Fruit fly (Drosophila melanogaster) whole organism: ENCODE measurements around the gene Lsp1gamma.

ENCODE experiments used
- CG8478 ChIP-seq: fragments of >200 bp; optimal IDR thresholded peaks from 2 replicates; lab custom pipeline; 2018; ENCODE audit warnings: inconsistent platforms
- Dll ChIP-seq: fragments of >200 bp; optimal IDR thresholded peaks from 2 replicates; lab custom pipeline; 2017
- EcR ChIP-seq, 2 experiments: fragments of >200 bp; optimal IDR thresholded peaks; 2 replicates each; lab custom pipeline; 2017; ENCODE audit warnings: missing biosample characterization in 2 of 2, missing genetic modification characterization in 2 of 2, missing genetic modification reagents in 2 of 2
- pan ChIP-seq: fragments of >200 bp; optimal IDR thresholded peaks from 2 replicates; lab custom pipeline; 2017
- psq ChIP-seq: fragments of >200 bp; optimal IDR thresholded peaks from 2 replicates; lab custom pipeline; 2017
- usp ChIP-seq: fragments of >200 bp; optimal IDR thresholded peaks from 2 replicates; lab custom pipeline; 2017; ENCODE audit warnings: missing biosample characterization, missing genetic modification characterization, mixed read lengths

The Lsp1gamma gene

dm6 chr3L:50834-51233 lies 15.4 kb upstream of the Lsp1gamma start:
- TF ChIP-seq CG8478 (lab: Kevin White, UChicago) (no peak), psq (lab: Kevin White, UChicago) (no peak), pan (lab: Kevin White, UChicago) (no peak), EcR (GFP tag; optimal IDR thresholded peaks at IDR 0.05; lab: Kevin White, UChicago) (no peak), usp (GFP tag; lab: Kevin White, UChicago) (no peak), Dll (lab: Kevin White, UChicago) (no peak)

DNA sequence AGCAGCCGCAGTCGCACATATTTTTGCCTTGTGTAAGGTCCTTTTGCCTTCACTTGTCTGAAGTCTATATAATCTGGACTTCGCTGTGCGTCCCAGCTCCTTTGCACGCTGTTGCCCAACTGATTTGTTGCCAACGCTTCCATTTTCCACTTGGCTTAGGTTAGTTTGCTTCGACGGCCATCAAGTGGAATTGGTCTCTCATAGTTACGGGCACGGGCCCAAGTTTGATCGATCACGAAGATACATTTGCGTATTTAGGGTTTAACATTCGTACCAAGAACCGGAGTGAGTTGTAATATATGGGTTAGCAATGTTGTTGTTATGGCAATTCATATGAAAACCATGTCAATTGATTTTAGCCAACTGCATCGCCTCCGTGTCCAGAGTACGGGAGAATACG lies 11.6 kb upstream of the Lsp1gamma start, which contains the start of gene CG43149:
CG43149 (minus strand) TSS at position 101 of the 400 bp plus-strand sequence.
- no peak for TF ChIP-seq psq (lab: Kevin White, UChicago)
- TF ChIP-seq pan (lab: Kevin White, UChicago), result no peak
- no peak for TF ChIP-seq CG8478 (lab: Kevin White, UChicago)
- TF ChIP-seq EcR (GFP tag; optimal IDR thresholded peaks at IDR 0.05; lab: Kevin White, UChicago), result no peak
- no peak for TF ChIP-seq usp (GFP tag; lab: Kevin White, UChicago)
- no peak for TF ChIP-seq Dll (lab: Kevin White, UChicago)

dm6 chr3L:56532-56931 lies 9.7 kb upstream of the Lsp1gamma start:
- TF ChIP-seq Dll (lab: Kevin White, UChicago), result no peak

dm6 chr3L:57638-58037 lies 8.6 kb upstream of the Lsp1gamma start:
- no peak for TF ChIP-seq CG8478 (lab: Kevin White, UChicago)
- TF ChIP-seq EcR (GFP tag; optimal IDR thresholded peaks at IDR 0.05; lab: Kevin White, UChicago), result peak in 1 of 2 experiments; percentile 4

- TF ChIP-seq pan (lab: Kevin White, UChicago) (no peak), usp (GFP tag; lab: Kevin White, UChicago) (no peak), psq (lab: Kevin White, UChicago) (no peak), CG8478 (lab: Kevin White, UChicago) (no peak), Dll (lab: Kevin White, UChicago) (no peak), EcR (GFP tag; optimal IDR thresholded peaks at IDR 0.05; lab: Kevin White, UChicago) (no peak)
Observed at dm6 chr3L:60050-60449, 6.2 kb upstream of the Lsp1gamma start.

DNA sequence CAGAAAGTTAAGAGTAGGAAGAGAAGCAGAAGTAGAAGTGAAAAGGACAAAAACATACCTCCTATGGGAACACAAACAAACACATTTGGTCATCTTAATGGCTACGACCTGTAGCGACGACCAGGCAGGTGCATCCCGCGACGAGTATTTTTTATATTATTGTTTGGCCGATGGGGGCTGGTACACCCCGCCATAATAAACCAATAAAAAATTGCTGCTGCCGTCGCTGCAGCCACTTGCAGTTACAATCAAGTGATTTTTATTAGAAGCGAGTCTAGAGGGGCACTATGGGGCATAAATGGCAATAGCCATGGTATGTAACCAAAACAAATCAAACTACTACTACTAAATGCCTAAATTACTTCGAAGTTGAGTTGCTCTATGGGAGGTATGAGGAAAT lies 5.7 kb upstream of the Lsp1gamma start:
- TF ChIP-seq psq (lab: Kevin White, UChicago), result no peak
- no peak for TF ChIP-seq CG8478 (lab: Kevin White, UChicago)
- TF ChIP-seq Dll (lab: Kevin White, UChicago), result no peak
- TF ChIP-seq pan (lab: Kevin White, UChicago), result no peak
- no peak for TF ChIP-seq EcR (GFP tag; optimal IDR thresholded peaks at IDR 0.05; lab: Kevin White, UChicago)

DNA sequence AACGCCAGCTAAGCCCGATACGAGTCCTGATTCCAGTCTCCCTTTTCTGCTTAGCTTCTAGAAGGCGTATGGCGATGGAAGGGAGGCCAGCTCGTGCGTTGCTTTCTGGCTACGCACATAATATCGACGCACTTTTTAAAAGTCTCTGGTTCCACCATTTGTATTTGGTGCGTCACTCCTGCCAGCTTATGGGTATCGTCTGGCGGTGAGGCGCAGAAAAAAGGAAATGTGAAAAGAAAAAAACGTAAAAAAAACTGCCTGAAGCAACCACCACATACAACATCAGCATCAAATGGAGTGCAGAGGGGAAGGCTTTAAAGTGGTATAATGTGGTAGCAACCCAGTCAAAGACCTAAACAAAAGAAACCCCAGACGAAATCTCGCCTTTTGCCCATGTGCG lies 3.1 kb downstream of the Lsp1gamma start:
- TF ChIP-seq usp (GFP tag; lab: Kevin White, UChicago), result no peak
- no peak for TF ChIP-seq psq (lab: Kevin White, UChicago)
- peak in 1 of 2 experiments; percentile 52 for TF ChIP-seq EcR (GFP tag; optimal IDR thresholded peaks at IDR 0.05; lab: Kevin White, UChicago)
- TF ChIP-seq Dll (lab: Kevin White, UChicago), result no peak
- no peak for TF ChIP-seq CG8478 (lab: Kevin White, UChicago)

DNA sequence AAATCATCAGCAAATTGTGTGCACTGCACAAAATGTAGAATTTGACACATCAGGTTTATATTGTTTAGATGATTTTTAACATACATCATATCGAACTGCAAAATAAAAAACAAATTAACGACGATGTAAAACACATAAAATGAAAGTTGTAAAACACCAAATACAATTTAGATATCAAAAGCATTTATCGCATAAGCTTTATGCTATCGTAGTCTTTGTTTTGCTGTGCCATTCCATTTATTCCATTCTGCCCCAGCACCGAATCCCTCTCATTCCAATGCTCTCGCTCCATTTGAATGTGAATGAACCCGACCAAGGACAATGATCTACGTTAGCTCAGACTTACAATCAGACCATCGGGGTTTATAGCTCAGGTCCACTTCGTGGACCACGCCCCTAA lies 5.0 kb downstream of the Lsp1gamma start:
- TF ChIP-seq EcR (GFP tag; optimal IDR thresholded peaks at IDR 0.05; lab: Kevin White, UChicago) (peak; percentile 43 to 89), Dll (lab: Kevin White, UChicago) (no peak)

DNA sequence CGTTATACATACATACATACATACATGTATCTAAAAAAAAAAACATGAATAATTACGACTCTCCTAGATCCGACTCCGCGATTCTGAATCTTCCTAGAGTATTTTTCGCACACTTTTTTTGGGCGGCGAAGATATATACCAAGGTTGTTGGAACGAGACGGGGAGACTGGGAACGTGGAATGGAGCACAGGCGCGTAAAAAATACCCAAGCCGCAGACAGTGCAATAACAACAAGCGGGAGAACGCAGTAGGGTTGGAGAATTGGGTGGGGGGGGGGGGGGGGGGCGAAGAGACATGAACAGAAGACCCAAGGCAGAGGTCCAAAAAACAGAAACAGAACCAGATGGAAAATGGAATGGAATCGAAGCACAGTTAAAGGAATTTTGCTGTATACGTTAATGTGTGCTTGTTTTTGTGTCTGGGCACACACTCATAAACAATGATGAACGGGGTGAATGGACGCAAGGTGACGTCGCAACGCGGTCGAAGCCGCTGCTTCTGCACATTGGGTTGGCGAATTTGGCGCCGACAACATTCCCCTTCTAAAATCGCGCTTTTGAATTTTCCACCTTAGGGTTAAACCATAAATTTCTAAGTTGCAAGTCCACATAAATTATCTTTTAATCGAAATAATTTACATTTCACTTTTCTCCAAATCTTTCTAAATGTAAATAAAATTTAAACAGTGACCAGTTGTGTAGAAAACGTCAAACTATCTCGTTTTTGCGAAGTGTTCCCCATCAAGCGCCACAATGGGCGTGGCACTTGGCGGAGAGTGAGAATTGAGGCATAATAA lies 7.3 kb downstream of the Lsp1gamma start:
- TF ChIP-seq CG8478 (lab: Kevin White, UChicago) (no peak), usp (GFP tag; lab: Kevin White, UChicago) (no peak), pan (lab: Kevin White, UChicago) (no peak), EcR (GFP tag; optimal IDR thresholded peaks at IDR 0.05; lab: Kevin White, UChicago) (peak; percentile 76 to 81), psq (lab: Kevin White, UChicago) (no peak), Dll (lab: Kevin White, UChicago) (no peak)

DNA sequence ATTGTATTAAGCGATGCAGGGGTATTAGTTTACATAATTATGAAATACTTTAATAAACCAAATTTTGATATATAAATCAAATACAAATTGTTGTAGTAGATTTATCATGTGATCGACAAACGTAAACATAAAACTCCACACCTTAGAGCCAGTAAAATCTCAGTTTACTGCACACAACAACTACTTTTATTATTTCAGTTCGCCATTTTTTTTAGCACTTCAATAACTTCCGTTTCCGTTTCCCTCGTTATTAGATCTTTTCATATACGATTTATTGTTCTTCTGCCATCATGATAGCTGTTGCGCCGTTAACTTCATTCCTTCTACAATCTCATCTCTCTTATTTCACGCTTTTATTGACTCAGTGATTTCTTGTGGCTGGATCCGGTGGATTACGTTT lies 9.0 kb downstream of the Lsp1gamma start, which contains the start of gene CG13405:
CG13405 (minus strand) TSS at position 101 of the 400 bp plus-strand sequence.
- TF ChIP-seq psq (lab: Kevin White, UChicago) (no peak), EcR (GFP tag; optimal IDR thresholded peaks at IDR 0.05; lab: Kevin White, UChicago) (no peak), usp (GFP tag; lab: Kevin White, UChicago) (no peak), pan (lab: Kevin White, UChicago) (no peak), Dll (lab: Kevin White, UChicago) (no peak), CG8478 (lab: Kevin White, UChicago) (no peak)

dm6 chr3L:82929-83328 lies 16.7 kb downstream of the Lsp1gamma start:
- no peak for TF ChIP-seq CG8478 (lab: Kevin White, UChicago)
- no peak for TF ChIP-seq psq (lab: Kevin White, UChicago)
- no peak for TF ChIP-seq usp (GFP tag; lab: Kevin White, UChicago)
- no peak for TF ChIP-seq Dll (lab: Kevin White, UChicago)
- TF ChIP-seq pan (lab: Kevin White, UChicago), result no peak
- TF ChIP-seq EcR (GFP tag; optimal IDR thresholded peaks at IDR 0.05; lab: Kevin White, UChicago), result no peak

DNA sequence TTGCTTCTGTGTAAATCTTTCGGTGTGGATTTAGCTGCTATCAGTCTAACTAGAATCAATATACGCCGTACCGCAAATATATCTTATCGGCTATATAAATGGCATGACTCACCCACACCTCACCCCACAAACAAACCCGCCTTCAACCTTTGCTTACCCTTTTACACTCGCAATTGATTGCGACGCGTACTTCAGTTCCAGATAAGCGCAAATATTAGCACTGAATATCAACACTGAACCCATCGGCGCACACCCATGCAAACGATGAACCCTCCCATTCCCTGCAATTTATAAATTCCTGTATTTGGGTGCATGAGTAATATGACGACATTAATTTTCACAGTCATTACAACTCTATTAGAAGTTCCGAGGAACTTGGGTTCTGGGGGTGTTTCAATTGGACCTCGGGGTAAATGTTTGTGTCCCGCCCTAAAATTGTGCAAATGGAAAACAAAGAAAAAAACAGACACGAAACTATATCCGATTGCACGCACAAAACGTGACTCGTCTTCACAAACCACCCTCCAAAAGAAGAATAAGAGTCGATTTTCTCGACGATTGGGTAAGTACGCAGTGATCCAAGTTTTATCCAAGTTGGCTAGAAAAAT lies 19.1 kb downstream of the Lsp1gamma start:
- TF ChIP-seq CG8478 (lab: Kevin White, UChicago), result no peak
- TF ChIP-seq Dll (lab: Kevin White, UChicago), result no peak
- TF ChIP-seq psq (lab: Kevin White, UChicago), result no peak
- TF ChIP-seq pan (lab: Kevin White, UChicago), result no peak
